Fruit fly (Drosophila melanogaster) whole organism, embryonic: ENCODE results near the gene TyrRS.

Experiments used
- Bdp1 ChIP-seq: fragments of 200-800 bp; sonication (Bioruptor generic); optimal IDR thresholded peaks from 3 replicates; lab custom pipeline; 2016; ENCODE audit warnings: missing biosample characterization, missing genetic modification characterization
- Blimp-1 ChIP-seq: fragments of 200-800 bp; sonication (Bioruptor generic); optimal IDR thresholded peaks from 3 replicates; lab custom pipeline; 2018; ENCODE audit warnings: missing biosample characterization, missing genetic modification characterization, mild to moderate bottlenecking, moderate library complexity, missing genetic modification reagents
- CG12155 ChIP-seq: fragments of 200-800 bp; sonication (Bioruptor generic); optimal IDR thresholded peaks from 3 replicates; lab custom pipeline; 2016; ENCODE audit warnings: missing biosample characterization, missing genetic modification characterization
- CG12219 ChIP-seq: fragments of 200-800 bp; sonication (Bioruptor generic); optimal IDR thresholded peaks from 3 replicates; lab custom pipeline; 2018; ENCODE audit warnings: missing biosample characterization, mild to moderate bottlenecking, missing genetic modification characterization
- CG13296 ChIP-seq: fragments of 200-800 bp; sonication (Bioruptor generic); optimal IDR thresholded peaks from 3 replicates; lab custom pipeline; 2018; ENCODE audit warnings: missing biosample characterization, mild to moderate bottlenecking, missing genetic modification characterization
- CG13624 ChIP-seq: fragments of 200-800 bp; sonication (Bioruptor generic); optimal IDR thresholded peaks from 2 replicates; lab custom pipeline; 2016; ENCODE audit warnings: missing biosample characterization, missing genetic modification characterization
- CoRest ChIP-seq: fragments of 200-800 bp; sonication (Bioruptor generic); optimal IDR thresholded peaks from 3 replicates; lab custom pipeline; 2018; ENCODE audit warnings: missing biosample characterization, mild to moderate bottlenecking, missing genetic modification characterization, moderate library complexity
- Elba2 ChIP-seq: fragments of 200-800 bp; sonication (Bioruptor generic); optimal IDR thresholded peaks from 3 replicates; lab custom pipeline; 2016; ENCODE audit warnings: missing biosample characterization, missing genetic modification characterization
- az2 ChIP-seq: fragments of 200-800 bp; sonication (Bioruptor generic); optimal IDR thresholded peaks from 3 replicates; lab custom pipeline; 2016; ENCODE audit warnings: missing biosample characterization, missing genetic modification characterization
- chn ChIP-seq: fragments of 200-800 bp; sonication (Bioruptor generic); optimal IDR thresholded peaks from 2 replicates; lab custom pipeline; 2016; ENCODE audit warnings: missing biosample characterization, missing genetic modification characterization
- hth ChIP-seq: fragments of >200 bp; optimal IDR thresholded peaks from 2 replicates; lab custom pipeline; 2017; ENCODE audit warnings: inconsistent platforms
- onecut ChIP-seq: fragments of 200-800 bp; sonication (Bioruptor generic); IDR thresholded peaks from 2 replicates; pipeline ENCODE4 v1.3.6; 2022; ENCODE audit warnings: missing biosample characterization, missing genetic modification characterization
- sens-2 ChIP-seq: fragments of 200-800 bp; sonication (Bioruptor generic); IDR thresholded peaks from 2 replicates; pipeline ENCODE4 v1.3.6; 2022; ENCODE audit warnings: missing biosample characterization, missing genetic modification characterization

- TF ChIP-seq CG12219 (GFP tag; lab: Kevin White, UChicago) (no peak), chn (no peak), Blimp-1 (peak; percentile 35), onecut (GFP tag; lab: Robert Waterston, UW) (no peak), Elba2 (no peak), sens-2 (GFP tag; lab: Robert Waterston, UW) (no peak), CG13624 (GFP tag; lab: Kevin White, UChicago) (no peak), Bdp1 (no peak), CoRest (tag; lab: Kevin White, UChicago) (no peak), CG12155 (GFP tag; lab: Kevin White, UChicago) (no peak), az2 (GFP tag; lab: Kevin White, UChicago) (peak; percentile 1), hth (lab: Kevin White, UChicago) (no peak), CG13296 (no peak)
Observed at dm6 chr3L:16442628-16443027, 23.5 kb upstream of the TyrRS start.
